Fruit fly (Drosophila melanogaster): ENCODE results near the gene TwdlY.
A peak's percentile ranks its signal among the peaks of the same experiment; 100 is the strongest.

Gene TwdlY

DNA sequence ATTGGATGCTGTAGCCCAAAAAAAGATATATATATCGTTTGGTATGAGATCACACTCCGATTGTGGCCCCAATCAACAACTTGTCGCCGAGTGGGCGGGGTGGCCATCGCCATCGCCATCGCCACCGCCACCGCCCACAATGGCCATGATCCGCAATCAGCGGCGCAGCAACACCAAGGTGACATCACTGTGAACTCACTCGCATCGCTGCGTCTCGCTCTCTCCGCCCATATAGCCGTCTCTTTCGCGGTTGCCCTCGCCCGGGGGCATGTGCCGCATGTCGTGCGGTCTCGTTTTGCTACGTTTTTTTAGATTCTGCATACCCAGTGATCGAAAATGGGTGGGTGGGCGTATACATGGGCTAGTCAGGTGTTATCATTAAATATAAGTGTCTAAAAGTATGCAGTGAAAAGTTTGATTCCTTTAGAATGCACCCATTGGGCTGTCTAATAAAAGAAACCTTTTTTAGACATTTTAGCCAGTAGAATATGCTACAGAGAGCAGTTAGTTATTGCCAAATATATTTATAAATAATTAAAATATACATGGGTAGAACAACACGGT is 32.2 kb downstream of the TwdlY start (continued):
- TF ChIP-seq CG2199 (GFP tag; IDR thresholded peaks at IDR 0.05) (0 out of 3 replicates have a peak, but pooled peaks have one; percentile 19), tup (GFP tag; optimal IDR thresholded peaks at IDR 0.05) (no peak), Ets65A (GFP tag) (no peak), sqz (GFP tag; optimal IDR thresholded peaks at IDR 0.05) (no peak), CG12104 (GFP tag; optimal IDR thresholded peaks at IDR 0.05) (no peak), lov (optimal IDR thresholded peaks at IDR 0.05) (no peak), lov (GFP tag; IDR thresholded peaks at IDR 0.05) (no peak), CG17359 (tag; optimal IDR thresholded peaks at IDR 0.05) (no peak), h (optimal IDR thresholded peaks at IDR 0.05) (no peak), sr (GFP tag; IDR thresholded peaks at IDR 0.05) (peak; percentile 99), Xrp1 (GFP tag; IDR thresholded peaks at IDR 0.05) (no peak), CTCF (GFP tag; optimal IDR thresholded peaks at IDR 0.05) (no peak), Atf3 (GFP tag; optimal IDR thresholded peaks at IDR 0.05) (peak; percentile 47), vfl (GFP tag; optimal IDR thresholded peaks at IDR 0.05) (no peak), CG12769 (tag; optimal IDR thresholded peaks at IDR 0.05) (peak; percentile 54), zen (tag; optimal IDR thresholded peaks at IDR 0.05) (no peak), C15 (GFP tag; IDR thresholded peaks at IDR 0.05) (no peak), so (GFP tag; IDR thresholded peaks at IDR 0.05) (no peak), CG16815 (GFP tag; optimal IDR thresholded peaks at IDR 0.05) (no peak), nau (GFP tag; optimal IDR thresholded peaks at IDR 0.05) (no peak), Elba2 (GFP tag; optimal IDR thresholded peaks at IDR 0.05) (no peak), CG7839 (tag; optimal IDR thresholded peaks at IDR 0.05) (no peak), MESR4 (GFP tag; optimal IDR thresholded peaks at IDR 0.05) (no peak), sima (GFP tag; optimal IDR thresholded peaks at IDR 0.05) (no peak), cad (GFP tag; optimal IDR thresholded peaks at IDR 0.05) (no peak), dm (GFP tag; optimal IDR thresholded peaks at IDR 0.05) (no peak), CG12391 (tag; optimal IDR thresholded peaks at IDR 0.05) (no peak), CG6791 (GFP tag; IDR thresholded peaks at IDR 0.05; ENCODE audit: partially characterized antibody) (no peak), pan (optimal IDR thresholded peaks at IDR 0.05) (no peak), pan (GFP tag; optimal IDR thresholded peaks at IDR 0.05 in 1 of 2, IDR thresholded peaks at IDR 0.05 in 1 of 2) (no peak), Lim3 (GFP tag; IDR thresholded peaks at IDR 0.05) (no peak), NfI (GFP tag; optimal IDR thresholded peaks at IDR 0.05) (no peak), CG10267 (tag; optimal IDR thresholded peaks at IDR 0.05) (no peak), CG1529 (GFP tag; optimal IDR thresholded peaks at IDR 0.05) (no peak), CG32767 (GFP tag; IDR thresholded peaks at IDR 0.05) (no peak), otp (GFP tag; IDR thresholded peaks at IDR 0.05) (no peak), shn (GFP tag; optimal IDR thresholded peaks at IDR 0.05) (no peak), CG8478 (optimal IDR thresholded peaks at IDR 0.05) (no peak), pb (GFP tag; optimal IDR thresholded peaks at IDR 0.05) (no peak), Hr51 (GFP tag; optimal IDR thresholded peaks at IDR 0.05) (no peak), HLHmδ (GFP tag; optimal IDR thresholded peaks at IDR 0.05) (no peak), CG13894 (tag; optimal IDR thresholded peaks at IDR 0.05) (no peak), nerfin-2 (GFP tag; IDR thresholded peaks at IDR 0.05; ENCODE audit: partially characterized antibody) (no peak), CG18476 (GFP tag; optimal IDR thresholded peaks at IDR 0.05) (no peak), Doc3 (GFP tag; IDR thresholded peaks at IDR 0.05; ENCODE audit: partially characterized antibody) (no peak), CG6175 (GFP tag; IDR thresholded peaks at IDR 0.05) (peak; percentile 71; the same call in 2 of the 3 replicates), CG7357 (GFP tag; IDR thresholded peaks at IDR 0.05) (no peak), CG12299 (tag; optimal IDR thresholded peaks at IDR 0.05) (no peak), CG8388 (GFP tag; optimal IDR thresholded peaks at IDR 0.05) (no peak), Blimp-1 (GFP tag; optimal IDR thresholded peaks at IDR 0.05) (no peak), Pdp1 (GFP tag; optimal IDR thresholded peaks at IDR 0.05) (peak in 1 of 2 experiments; percentile 16), CG10321 (GFP tag; IDR thresholded peaks at IDR 0.05) (peak; percentile 89)

Data from whole organism, embryonic.